Fruit fly (Drosophila melanogaster) whole organism, embryonic: Measurements from ENCODE around the gene Sirt6.
A peak's percentile ranks its signal among the peaks of the same experiment; 100 is the strongest.

Source experiments
- Adf1 ChIP-seq: fragments of 200-800 bp; sonication (Bioruptor generic); IDR thresholded peaks from 2 replicates; pipeline ENCODE4 v1.3.6; 2022; ENCODE audit warnings: missing biosample characterization, missing genetic modification characterization
- CG12104 ChIP-seq: fragments of 200-800 bp; sonication (Bioruptor generic); optimal IDR thresholded peaks from 3 replicates; lab custom pipeline; 2016; ENCODE audit warnings: missing biosample characterization, missing genetic modification characterization
- CG12219 ChIP-seq: fragments of 200-800 bp; sonication (Bioruptor generic); optimal IDR thresholded peaks from 3 replicates; lab custom pipeline; 2018; ENCODE audit warnings: missing biosample characterization, mild to moderate bottlenecking, missing genetic modification characterization
- CG13624 ChIP-seq: fragments of 200-800 bp; sonication (Bioruptor generic); optimal IDR thresholded peaks from 2 replicates; lab custom pipeline; 2016; ENCODE audit warnings: missing biosample characterization, missing genetic modification characterization
- CG13894 ChIP-seq: fragments of 200-800 bp; sonication (Bioruptor generic); optimal IDR thresholded peaks from 3 replicates; lab custom pipeline; 2018; ENCODE audit warnings: missing biosample characterization, mild to moderate bottlenecking, missing genetic modification characterization, moderate library complexity
- CG14710 ChIP-seq: fragments of 200-800 bp; sonication (Bioruptor generic); optimal IDR thresholded peaks from 3 replicates; lab custom pipeline; 2019; ENCODE audit warnings: missing biosample characterization, mild to moderate bottlenecking, missing genetic modification characterization, moderate library complexity
- CG15696 ChIP-seq: fragments of 200-800 bp; sonication (Bioruptor generic); optimal IDR thresholded peaks from 2 replicates; lab custom pipeline; 2019; ENCODE audit warnings: missing biosample characterization, mild to moderate bottlenecking, missing genetic modification characterization, moderate library complexity
- CG18619 ChIP-seq: fragments of 200-800 bp; sonication (Bioruptor generic); optimal IDR thresholded peaks from 3 replicates; lab custom pipeline; 2017; ENCODE audit warnings: missing biosample characterization, mild to moderate bottlenecking, missing genetic modification characterization
- CG3065 ChIP-seq: fragments of 200-800 bp; sonication (Bioruptor generic); optimal IDR thresholded peaks from 2 replicates; lab custom pipeline; 2016; ENCODE audit warnings: missing biosample characterization, missing genetic modification characterization
- CG32532 ChIP-seq: fragments of 200-800 bp; sonication (Bioruptor generic); IDR thresholded peaks from 2 replicates; pipeline ENCODE4 v1.3.6; 2022; ENCODE audit warnings: missing biosample characterization, missing genetic modification characterization
- CG34224 ChIP-seq: fragments of 200-800 bp; sonication (Bioruptor generic); IDR thresholded peaks from 3 replicates; pipeline ENCODE4 v1.3.6; 2022; ENCODE audit warnings: missing biosample characterization, missing genetic modification characterization; ENCODE audit not compliant: partially characterized antibody
- CG4424 ChIP-seq: fragments of 200-800 bp; sonication (Bioruptor generic); optimal IDR thresholded peaks from 3 replicates; lab custom pipeline; 2016; ENCODE audit warnings: missing biosample characterization, missing genetic modification characterization
- CG4820 ChIP-seq: fragments of 200-800 bp; sonication (Bioruptor generic); optimal IDR thresholded peaks from 3 replicates; lab custom pipeline; 2016; ENCODE audit warnings: missing biosample characterization, missing genetic modification characterization
- CG5245 ChIP-seq: fragments of 200-800 bp; sonication (Bioruptor generic); optimal IDR thresholded peaks from 3 replicates; lab custom pipeline; 2016; ENCODE audit warnings: missing biosample characterization, missing genetic modification characterization
- CG7556 ChIP-seq: fragments of 200-800 bp; sonication (Bioruptor generic); optimal IDR thresholded peaks from 2 replicates; lab custom pipeline; 2017; ENCODE audit warnings: missing biosample characterization, mild to moderate bottlenecking, missing genetic modification characterization
- CG8281 ChIP-seq: fragments of 200-800 bp; sonication (Bioruptor generic); optimal IDR thresholded peaks from 2 replicates; lab custom pipeline; 2018; ENCODE audit warnings: missing biosample characterization, mild to moderate bottlenecking, missing genetic modification characterization, moderate library complexity
- CG8290 ChIP-seq, 3 experiments: fragments of 200-800 bp; sonication (Bioruptor generic); optimal IDR thresholded peaks; 2 replicates each; lab custom pipeline; 2016 to 2019; ENCODE audit warnings: missing biosample characterization in 3 of 3, missing genetic modification characterization in 3 of 3, mild to moderate bottlenecking in 2 of 3, moderate library complexity in 1 of 3
- CG8388 ChIP-seq: fragments of 200-800 bp; sonication (Bioruptor generic); optimal IDR thresholded peaks from 2 replicates; lab custom pipeline; 2019; ENCODE audit warnings: missing biosample characterization, mild to moderate bottlenecking, missing genetic modification characterization, moderate library complexity
- CG8924 ChIP-seq: fragments of 200-800 bp; optimal IDR thresholded peaks from 3 replicates; lab custom pipeline; 2019; ENCODE audit warnings: missing biosample characterization, mild to moderate bottlenecking, missing genetic modification characterization, moderate library complexity
- CG9437 ChIP-seq: fragments of 200-800 bp; sonication (Bioruptor generic); optimal IDR thresholded peaks from 2 replicates; lab custom pipeline; 2018; ENCODE audit warnings: missing biosample characterization, mild to moderate bottlenecking, missing genetic modification characterization
- Camta ChIP-seq: fragments of 200-800 bp; sonication (Bioruptor generic); optimal IDR thresholded peaks from 2 replicates; lab custom pipeline; 2016; ENCODE audit warnings: missing biosample characterization, missing genetic modification characterization
- Fer2 ChIP-seq: fragments of 200-800 bp; sonication (Bioruptor generic); optimal IDR thresholded peaks from 2 replicates; lab custom pipeline; 2018; ENCODE audit warnings: missing biosample characterization, mild to moderate bottlenecking, missing genetic modification characterization, moderate library complexity
- HLH4C ChIP-seq: fragments of 200-800 bp; sonication (Bioruptor generic); IDR thresholded peaks from 3 replicates; pipeline ENCODE4 v1.3.6; 2022; ENCODE audit warnings: missing biosample characterization, missing genetic modification characterization; ENCODE audit not compliant: partially characterized antibody
- Hr51 ChIP-seq, 2 experiments: fragments of 200-800 bp; sonication (Bioruptor generic); optimal IDR thresholded peaks; 2 replicates in 1 of 2; 3 replicates in 1 of 2; lab custom pipeline; 2016 to 2018; ENCODE audit warnings: missing biosample characterization in 2 of 2, missing genetic modification characterization in 2 of 2, mild to moderate bottlenecking in 1 of 2, moderate library complexity in 1 of 2
- Lim3 ChIP-seq: fragments of 200-800 bp; sonication (Bioruptor generic); IDR thresholded peaks from 2 replicates; pipeline ENCODE4 v1.3.6; 2022; ENCODE audit warnings: missing biosample characterization, missing genetic modification characterization
- Max ChIP-seq: fragments of 200-800 bp; sonication (Bioruptor generic); optimal IDR thresholded peaks from 2 replicates; lab custom pipeline; 2016; ENCODE audit warnings: missing biosample characterization, mild to moderate bottlenecking, missing genetic modification characterization
- Mrtf ChIP-seq: fragments of 200-800 bp; sonication (Bioruptor generic); IDR thresholded peaks from 3 replicates; pipeline ENCODE4 v1.3.6; 2022; ENCODE audit warnings: missing biosample characterization, missing genetic modification characterization
- NFAT ChIP-seq: fragments of 200-800 bp; sonication (Bioruptor generic); IDR thresholded peaks from 2 replicates; pipeline ENCODE4 v1.3.6; 2022; ENCODE audit warnings: missing biosample characterization, missing genetic modification characterization
- Nf-YB ChIP-seq: fragments of 200-800 bp; sonication (Bioruptor generic); optimal IDR thresholded peaks from 3 replicates; lab custom pipeline; 2019; ENCODE audit warnings: missing biosample characterization, mild to moderate bottlenecking, missing genetic modification characterization, moderate library complexity
- Rfx ChIP-seq: fragments of 200-800 bp; sonication (Bioruptor generic); IDR thresholded peaks from 2 replicates; pipeline ENCODE4 v1.3.6; 2022; ENCODE audit warnings: missing biosample characterization, missing genetic modification characterization
- TFAM ChIP-seq: fragments of 200-800 bp; sonication (Bioruptor generic); optimal IDR thresholded peaks from 2 replicates; lab custom pipeline; 2017; ENCODE audit warnings: missing biosample characterization, missing genetic modification characterization, inconsistent platforms
- Vsx1 ChIP-seq: fragments of 200-800 bp; sonication (Bioruptor generic); optimal IDR thresholded peaks from 2 replicates; lab custom pipeline; 2017; ENCODE audit warnings: missing biosample characterization, mild to moderate bottlenecking, missing genetic modification characterization, missing genetic modification reagents
- ab ChIP-seq: fragments of 200-800 bp; sonication (Bioruptor generic); optimal IDR thresholded peaks from 2 replicates; lab custom pipeline; 2016; ENCODE audit warnings: missing biosample characterization, missing genetic modification characterization
- caup ChIP-seq: fragments of 200-800 bp; sonication (Bioruptor generic); optimal IDR thresholded peaks from 3 replicates; lab custom pipeline; 2017; ENCODE audit warnings: missing biosample characterization, mild to moderate bottlenecking, missing genetic modification characterization, moderate library complexity; ENCODE audit not compliant: severe bottlenecking
- dysf ChIP-seq: fragments of 200-800 bp; sonication (Bioruptor generic); IDR thresholded peaks from 3 replicates; pipeline ENCODE4 v1.3.6; 2022; ENCODE audit warnings: missing biosample characterization, missing genetic modification characterization
- emc ChIP-seq: fragments of 200-800 bp; sonication (Bioruptor generic); optimal IDR thresholded peaks from 2 replicates; lab custom pipeline; 2016; ENCODE audit warnings: missing biosample characterization, missing genetic modification characterization
- gro ChIP-seq: fragments of 200-800 bp; sonication (Bioruptor generic); optimal IDR thresholded peaks from 2 replicates; lab custom pipeline; 2016; ENCODE audit warnings: missing biosample characterization, missing genetic modification characterization
- gsb-n ChIP-seq: fragments of 200-800 bp; sonication (Bioruptor generic); optimal IDR thresholded peaks from 3 replicates; lab custom pipeline; 2018; ENCODE audit warnings: missing biosample characterization, mild to moderate bottlenecking, missing genetic modification characterization
- hb ChIP-seq: fragments of 200-800 bp; sonication (Bioruptor generic); IDR thresholded peaks from 3 replicates; pipeline ENCODE4 v1.3.6; 2022; ENCODE audit warnings: missing biosample characterization, missing genetic modification characterization; ENCODE audit not compliant: partially characterized antibody
- lilli ChIP-seq: fragments of 200-800 bp; sonication (Bioruptor generic); optimal IDR thresholded peaks from 3 replicates; lab custom pipeline; 2016; ENCODE audit warnings: missing biosample characterization, missing genetic modification characterization
- luna ChIP-seq: fragments of 200-800 bp; sonication (Bioruptor generic); optimal IDR thresholded peaks from 2 replicates; lab custom pipeline; 2016; ENCODE audit warnings: missing biosample characterization, missing genetic modification characterization
- maf-S ChIP-seq: fragments of 200-800 bp; sonication (Bioruptor generic); optimal IDR thresholded peaks from 2 replicates; lab custom pipeline; 2016; ENCODE audit warnings: missing biosample characterization, missing genetic modification characterization
- otp ChIP-seq: fragments of 200-800 bp; sonication (Bioruptor generic); IDR thresholded peaks from 3 replicates; pipeline ENCODE4, ENCODE4 v1.3.6; 2022; ENCODE audit warnings: missing biosample characterization, missing genetic modification characterization
- peb ChIP-seq: fragments of 200-800 bp; sonication (Bioruptor generic); IDR thresholded peaks from 2 replicates; pipeline ENCODE4 v1.3.6; 2022; ENCODE audit warnings: missing biosample characterization, missing genetic modification characterization
- pnt ChIP-seq: fragments of 200-800 bp; sonication (Bioruptor generic); optimal IDR thresholded peaks from 3 replicates; lab custom pipeline; 2016; ENCODE audit warnings: missing biosample characterization, missing genetic modification characterization
- prd ChIP-seq, 3 experiments: fragments of >200 bp in 2 of 3; fragments of 200-800 bp in 1 of 3; sonication (Bioruptor generic) in 1 of 3; optimal IDR thresholded peaks in 2 of 3; IDR thresholded peaks in 1 of 3; 2 replicates in 2 of 3; 3 replicates in 1 of 3; pipeline versions ENCODE4 v1.3.6 to Lab custom; 2017 to 2022; ENCODE audit warnings: missing biosample characterization in 1 of 3, missing genetic modification characterization in 1 of 3
- shn ChIP-seq: fragments of 200-800 bp; sonication (Bioruptor generic); optimal IDR thresholded peaks from 3 replicates; lab custom pipeline; 2016; ENCODE audit warnings: missing biosample characterization, missing genetic modification characterization
- vnd ChIP-seq: fragments of 200-800 bp; sonication (Bioruptor generic); IDR thresholded peaks from 3 replicates; pipeline ENCODE4 v1.3.6; 2022; ENCODE audit warnings: missing biosample characterization, missing genetic modification characterization; ENCODE audit not compliant: partially characterized antibody

Gene Sirt6

DNA sequence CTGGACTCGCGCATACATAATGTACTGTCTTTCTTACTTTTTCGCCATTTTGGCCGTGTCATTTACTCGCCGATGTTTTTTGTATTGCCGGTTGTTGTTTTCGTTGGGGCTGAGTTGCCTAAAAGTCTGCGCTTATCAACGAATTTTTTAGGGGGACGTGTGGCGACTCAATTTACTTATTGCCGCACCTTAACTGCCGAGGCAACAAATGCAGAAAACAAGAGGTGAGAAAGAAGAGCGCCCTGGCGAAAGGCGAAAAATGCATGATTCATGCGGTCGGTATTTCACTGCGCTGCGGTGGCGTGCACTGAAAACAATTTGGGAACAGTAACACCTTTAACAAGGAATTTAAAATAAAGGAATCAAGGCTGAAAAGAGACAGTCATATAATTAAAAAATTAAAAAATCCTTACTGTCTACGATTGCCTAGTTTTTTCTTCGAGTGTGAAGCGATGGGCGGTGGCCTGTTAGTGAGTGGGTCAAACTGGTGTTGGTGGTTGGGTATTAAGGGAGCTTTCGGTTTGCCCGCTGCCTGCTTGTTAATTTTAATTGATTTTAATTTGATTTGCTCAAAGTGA, 7.3 kb upstream of the Sirt6 start (continued):
- TF ChIP-seq HLH4C (GFP tag; lab: Robert Waterston, UW) = no peak
- TF ChIP-seq CG5245 (GFP tag; lab: Kevin White, UChicago) = peak; percentile 50
- no peak for TF ChIP-seq Fer2 (tag; lab: Kevin White, UChicago)
- TF ChIP-seq Adf1 = peak; percentile 22
- peak; percentile 39 for TF ChIP-seq Camta
- peak; percentile 24 for TF ChIP-seq CG8924 (tag; lab: Kevin White, UChicago)
- no peak for TF ChIP-seq ab (GFP tag; lab: Kevin White, UChicago)
- no peak for TF ChIP-seq maf-S (GFP tag; lab: Kevin White, UChicago)
- TF ChIP-seq gsb-n (tag; lab: Kevin White, UChicago) = peak; percentile 14
- peak; percentile 4 for TF ChIP-seq CG8281 (tag; lab: Kevin White, UChicago)
- TF ChIP-seq peb (GFP tag; lab: Robert Waterston, UW) = no peak
- TF ChIP-seq NFAT (GFP tag; lab: Robert Waterston, UW) = peak; percentile 63
- TF ChIP-seq CG3065 (GFP tag; lab: Kevin White, UChicago) = no peak
- TF ChIP-seq dysf (GFP tag; lab: Robert Waterston, UW) = peak; percentile 85
- TF ChIP-seq CG18619 = no peak
- peak; percentile 28 for TF ChIP-seq shn (GFP tag; lab: Kevin White, UChicago)
- TF ChIP-seq prd (optimal IDR thresholded peaks at IDR 0.05; lab: Kevin White, UChicago) = no peak
- TF ChIP-seq prd (GFP tag; IDR thresholded peaks at IDR 0.05; lab: Robert Waterston, UW) = peak; percentile 83
- TF ChIP-seq CG12219 = peak; percentile 29
- no peak for TF ChIP-seq luna (GFP tag; lab: Kevin White, UChicago)
- TF ChIP-seq Nf-YB (GFP tag; lab: Kevin White, UChicago) = no peak
- no peak for TF ChIP-seq CG13894 (tag; lab: Kevin White, UChicago)
- TF ChIP-seq CG4820 (GFP tag; lab: Kevin White, UChicago) = peak; percentile 60
- TF ChIP-seq CG32532 (GFP tag; lab: Robert Waterston, UW) = peak; percentile 80
- TF ChIP-seq CG12104 (GFP tag; lab: Kevin White, UChicago) = no peak
- TF ChIP-seq CG34224 (GFP tag; lab: Robert Waterston, UW) = no peak
- TF ChIP-seq emc (GFP tag; lab: Kevin White, UChicago) = peak; percentile 34
- TF ChIP-seq CG8388 (GFP tag; lab: Kevin White, UChicago) = peak; percentile 62
- peak; percentile 58; the same call in 1 of the 2 replicates for TF ChIP-seq Lim3
- TF ChIP-seq lilli (GFP tag; lab: Kevin White, UChicago) = peak; percentile 53
- TF ChIP-seq CG13624 (GFP tag; lab: Kevin White, UChicago) = peak; percentile 6
- no peak for TF ChIP-seq hb
- no peak for TF ChIP-seq CG14710 (tag; lab: Kevin White, UChicago)
- peak; percentile 24 for TF ChIP-seq gro (GFP tag; lab: Kevin White, UChicago)
- peak; percentile 45 for TF ChIP-seq pnt (GFP tag; lab: Kevin White, UChicago)
- peak; percentile 82 for TF ChIP-seq Rfx
- TF ChIP-seq CG8290 (GFP tag; optimal IDR thresholded peaks at IDR 0.05; lab: Kevin White, UChicago) = no peak
- TF ChIP-seq CG8290 (tag; optimal IDR thresholded peaks at IDR 0.05; lab: Kevin White, UChicago) = peak in 1 of 2 experiments; percentile 32
- peak; percentile 46; the same call in 1 of the 3 replicates for TF ChIP-seq Mrtf
- no peak for TF ChIP-seq CG15696 (tag; lab: Kevin White, UChicago)
- peak; percentile 37 for TF ChIP-seq CG4424 (GFP tag; lab: Kevin White, UChicago)
- TF ChIP-seq Vsx1 = no peak
- peak; percentile 47 for TF ChIP-seq Max
- TF ChIP-seq caup (GFP tag; lab: Kevin White, UChicago) = peak; percentile 20
- TF ChIP-seq Hr51 (GFP tag; optimal IDR thresholded peaks at IDR 0.05; lab: Kevin White, UChicago) = peak; percentile 19 to 72
- no peak for TF ChIP-seq vnd (GFP tag; lab: Robert Waterston, UW)
- TF ChIP-seq CG7556 (GFP tag; lab: Kevin White, UChicago) = no peak
- TF ChIP-seq TFAM (GFP tag; lab: Kevin White, UChicago) = peak; percentile 25
- TF ChIP-seq CG9437 (GFP tag; lab: Kevin White, UChicago) = no peak
- TF ChIP-seq otp (GFP tag; lab: Robert Waterston, UW) = peak; percentile 81
